Worm (Caenorhabditis elegans) whole organism, midembryonic: ENCODE measurements around the gene pro-3.

Experiments used
- T22C8.4 ChIP-seq: fragments of 200-800 bp; sonication (Bioruptor generic); IDR thresholded peaks from 2 replicates; pipeline ENCODE4 v1.3.6; 2022; ENCODE audit warnings: missing genetic modification characterization, missing compliant biosample characterization
- cog-1 ChIP-seq: sonication (generic microtip); optimal IDR thresholded peaks from 2 replicates; lab custom pipeline; 2016; ENCODE audit warnings: missing genetic modification characterization, missing compliant biosample characterization
- flt-1 ChIP-seq: fragments of 200-800 bp; sonication (Bioruptor generic); IDR thresholded peaks from 2 replicates; pipeline ENCODE4 v1.3.6; 2022; ENCODE audit warnings: missing genetic modification characterization, missing compliant biosample characterization
- klf-2 ChIP-seq: fragments of 200-800 bp; sonication (Bioruptor generic); conservative IDR thresholded peaks from 2 replicates; pipeline ENCODE4 v1.3.6; 2022; ENCODE audit warnings: missing genetic modification reagents, missing genetic modification characterization, missing compliant biosample characterization
- med-1 ChIP-seq: sonication (generic microtip); optimal IDR thresholded peaks from 2 replicates; lab custom pipeline; 2017; ENCODE audit warnings: missing genetic modification characterization, mild to moderate bottlenecking, missing compliant biosample characterization, antibody characterized with exemption, missing genetic modification reagents; ENCODE audit not compliant: insufficient read depth
- tab-1 ChIP-seq: fragments of 200-800 bp; sonication (Bioruptor generic); IDR thresholded peaks from 2 replicates; pipeline ENCODE4 v1.3.6; 2022; ENCODE audit warnings: missing genetic modification characterization, missing compliant biosample characterization

ce11 chrV:19153806-19154205 is 35.6 kb upstream of the pro-3 start, which contains the start of gene tsp-13:
- TF ChIP-seq med-1 (GFP tag; lab: Kevin White, UChicago) (no peak), tab-1 (GFP tag; lab: Robert Waterston, UW) (no peak), cog-1 (tag; lab: Kevin White, UChicago) (no peak), klf-2 (GFP tag; lab: Robert Waterston, UW) (no peak), T22C8.4 (GFP tag; lab: Robert Waterston, UW) (no peak), flt-1 (GFP tag; lab: Robert Waterston, UW) (no peak)
